Fruit fly (Drosophila melanogaster) whole organism, prepupa: Measurements from ENCODE around the gene CG7903.
A peak's percentile ranks its signal among the peaks of the same experiment; 100 is the strongest.

Source experiments
- CG10631 ChIP-seq: fragments of 200-800 bp; sonication (Bioruptor generic); optimal IDR thresholded peaks from 2 replicates; lab custom pipeline; 2016; ENCODE audit warnings: missing biosample characterization, missing genetic modification characterization
- CG10669 ChIP-seq: fragments of 200-800 bp; sonication (Bioruptor generic); optimal IDR thresholded peaks from 3 replicates; lab custom pipeline; 2018; ENCODE audit warnings: missing biosample characterization, mild to moderate bottlenecking, missing genetic modification characterization, moderate library complexity
- CG11762 ChIP-seq: fragments of 200-800 bp; sonication (Bioruptor generic); optimal IDR thresholded peaks from 3 replicates; lab custom pipeline; 2016; ENCODE audit warnings: missing biosample characterization, missing genetic modification characterization; ENCODE audit not compliant: insufficient read depth
- CG11902 ChIP-seq: fragments of 200-800 bp; sonication (Bioruptor generic); optimal IDR thresholded peaks from 3 replicates; lab custom pipeline; 2016; ENCODE audit warnings: missing biosample characterization, missing genetic modification characterization
- CG15336 ChIP-seq: fragments of 200-800 bp; sonication (Bioruptor generic); IDR thresholded peaks from 2 replicates; pipeline ENCODE4 v1.3.6; 2022; ENCODE audit warnings: missing biosample characterization, missing genetic modification characterization
- CG1621 ChIP-seq: fragments of 200-800 bp; sonication (Bioruptor generic); optimal IDR thresholded peaks from 3 replicates; lab custom pipeline; 2018; ENCODE audit warnings: missing biosample characterization, mild to moderate bottlenecking, missing genetic modification characterization
- CG16779 ChIP-seq: fragments of 200-800 bp; sonication (Bioruptor generic); optimal IDR thresholded peaks from 3 replicates; lab custom pipeline; 2017; ENCODE audit warnings: missing biosample characterization, mild to moderate bottlenecking, missing genetic modification characterization
- CG3032 ChIP-seq: fragments of 200-800 bp; optimal IDR thresholded peaks from 2 replicates; lab custom pipeline; 2019; ENCODE audit warnings: missing biosample characterization, mild to moderate bottlenecking, missing genetic modification characterization, moderate library complexity
- CG31627 ChIP-seq: fragments of 200-800 bp; sonication (Bioruptor generic); optimal IDR thresholded peaks from 3 replicates; lab custom pipeline; 2016; ENCODE audit warnings: missing biosample characterization, missing genetic modification characterization
- CG34406 ChIP-seq: fragments of 200-800 bp; sonication (Bioruptor generic); optimal IDR thresholded peaks from 3 replicates; lab custom pipeline; 2016; ENCODE audit warnings: missing biosample characterization, missing genetic modification characterization
- CG3919 ChIP-seq: fragments of 200-800 bp; sonication (Bioruptor generic); optimal IDR thresholded peaks from 3 replicates; lab custom pipeline; 2016; ENCODE audit warnings: missing biosample characterization, missing genetic modification characterization
- CG4318 ChIP-seq: fragments of 200-800 bp; sonication (Bioruptor generic); optimal IDR thresholded peaks from 3 replicates; lab custom pipeline; 2017; ENCODE audit warnings: missing biosample characterization, mild to moderate bottlenecking, missing genetic modification characterization
- CG6163 ChIP-seq: fragments of 200-800 bp; sonication (Bioruptor generic); IDR thresholded peaks from 3 replicates; pipeline ENCODE4 v1.3.6; 2022; ENCODE audit warnings: missing biosample characterization, missing genetic modification characterization
- CG6792 ChIP-seq: fragments of 200-800 bp; sonication (Bioruptor generic); optimal IDR thresholded peaks from 3 replicates; lab custom pipeline; 2016; ENCODE audit warnings: missing biosample characterization, missing genetic modification characterization
- CG6808 ChIP-seq: fragments of 200-800 bp; sonication (Bioruptor generic); optimal IDR thresholded peaks from 3 replicates; lab custom pipeline; 2017; ENCODE audit warnings: missing biosample characterization, missing genetic modification characterization, mild to moderate bottlenecking, moderate library complexity, missing genetic modification reagents
- CG6854 ChIP-seq: fragments of 200-800 bp; sonication (Bioruptor generic); optimal IDR thresholded peaks from 2 replicates; lab custom pipeline; 2017; ENCODE audit warnings: missing biosample characterization, mild to moderate bottlenecking, missing genetic modification characterization
- CG8319 ChIP-seq: fragments of 200-800 bp; sonication (Bioruptor generic); optimal IDR thresholded peaks from 3 replicates; lab custom pipeline; 2016; ENCODE audit warnings: missing biosample characterization, missing genetic modification characterization
- CG8632 ChIP-seq: fragments of 200-800 bp; sonication (Bioruptor generic); optimal IDR thresholded peaks from 3 replicates; lab custom pipeline; 2016; ENCODE audit warnings: missing biosample characterization, missing genetic modification characterization
- Eip75B ChIP-seq: fragments of 200-800 bp; sonication (Bioruptor generic); optimal IDR thresholded peaks from 3 replicates; lab custom pipeline; 2016; ENCODE audit warnings: missing biosample characterization, missing genetic modification characterization
- Eip78C ChIP-seq: fragments of 200-800 bp; sonication (Bioruptor generic); peaks from one replicate; lab custom pipeline; 2016; ENCODE audit warnings: missing biosample characterization, missing genetic modification characterization
- Eip93F ChIP-seq: fragments of 200-800 bp; sonication (Bioruptor generic); optimal IDR thresholded peaks from 2 replicates; lab custom pipeline; 2016; ENCODE audit warnings: missing biosample characterization, mild to moderate bottlenecking, missing genetic modification characterization
- Ets21C ChIP-seq: fragments of 200-800 bp; sonication (Bioruptor generic); optimal IDR thresholded peaks from 3 replicates; lab custom pipeline; 2016; ENCODE audit warnings: missing biosample characterization, missing genetic modification characterization
- Ets96B ChIP-seq: fragments of 200-800 bp; optimal IDR thresholded peaks from 2 replicates; lab custom pipeline; 2019; ENCODE audit warnings: missing biosample characterization, mild to moderate bottlenecking, missing genetic modification characterization, moderate library complexity
- Gug ChIP-seq: fragments of 200-800 bp; sonication (Bioruptor generic); IDR thresholded peaks from 2 replicates; pipeline ENCODE4 v1.3.6; 2022; ENCODE audit warnings: missing biosample characterization, missing genetic modification characterization
- Hr39 ChIP-seq: fragments of 200-800 bp; sonication (Bioruptor generic); optimal IDR thresholded peaks from 2 replicates; lab custom pipeline; 2016; ENCODE audit warnings: missing biosample characterization, missing genetic modification characterization
- Hr4 ChIP-seq: fragments of 200-800 bp; sonication (Bioruptor generic); optimal IDR thresholded peaks from 3 replicates; lab custom pipeline; 2016; ENCODE audit warnings: missing biosample characterization, missing genetic modification characterization
- Lpt ChIP-seq: fragments of 200-800 bp; sonication (Bioruptor generic); optimal IDR thresholded peaks from 3 replicates; lab custom pipeline; 2016; ENCODE audit warnings: missing biosample characterization, missing genetic modification characterization
- Met ChIP-seq: fragments of 200-800 bp; sonication (Bioruptor generic); optimal IDR thresholded peaks from 3 replicates; lab custom pipeline; 2016; ENCODE audit warnings: missing biosample characterization, missing genetic modification characterization
- Smox ChIP-seq: fragments of 200-800 bp; sonication (Bioruptor generic); optimal IDR thresholded peaks from 3 replicates; lab custom pipeline; 2016; ENCODE audit warnings: missing biosample characterization, missing genetic modification characterization
- Sox102F ChIP-seq: fragments of 200-800 bp; sonication (Bioruptor generic); optimal IDR thresholded peaks from 2 replicates; lab custom pipeline; 2016; ENCODE audit warnings: missing biosample characterization, mild to moderate bottlenecking, missing genetic modification characterization
- Sox14 ChIP-seq: fragments of 200-800 bp; sonication (Bioruptor generic); optimal IDR thresholded peaks from 3 replicates; lab custom pipeline; 2016; ENCODE audit warnings: missing biosample characterization, missing genetic modification characterization
- Sox15 ChIP-seq: fragments of 200-800 bp; sonication (Bioruptor generic); optimal IDR thresholded peaks from 3 replicates; lab custom pipeline; 2016; ENCODE audit warnings: missing biosample characterization, missing genetic modification characterization
- achi ChIP-seq: fragments of 200-800 bp; sonication (Bioruptor generic); optimal IDR thresholded peaks from 3 replicates; lab custom pipeline; 2016; ENCODE audit warnings: missing biosample characterization, missing genetic modification characterization
- acj6 ChIP-seq: fragments of 200-800 bp; sonication (Bioruptor generic); optimal IDR thresholded peaks from 3 replicates; lab custom pipeline; 2016; ENCODE audit warnings: missing biosample characterization, missing genetic modification characterization
- cyc ChIP-seq: fragments of 200-800 bp; sonication (Bioruptor generic); optimal IDR thresholded peaks from 3 replicates; lab custom pipeline; 2016; ENCODE audit warnings: missing biosample characterization, missing genetic modification characterization
- dac ChIP-seq: fragments of 200-800 bp; sonication (Bioruptor generic); optimal IDR thresholded peaks from 2 replicates; lab custom pipeline; 2017; ENCODE audit warnings: missing biosample characterization, mild to moderate bottlenecking, missing genetic modification characterization
- dsx ChIP-seq: fragments of 200-800 bp; optimal IDR thresholded peaks from 3 replicates; lab custom pipeline; 2019; ENCODE audit warnings: missing biosample characterization, mild to moderate bottlenecking, missing genetic modification characterization, moderate library complexity; ENCODE audit not compliant: poor library complexity, severe bottlenecking
- eg ChIP-seq: fragments of 200-800 bp; sonication (Bioruptor generic); IDR thresholded peaks from 3 replicates; pipeline ENCODE4 v1.3.6; 2022; ENCODE audit warnings: missing biosample characterization, missing genetic modification characterization
- esn ChIP-seq: fragments of 200-800 bp; sonication (Bioruptor generic); optimal IDR thresholded peaks from 2 replicates; lab custom pipeline; 2016; ENCODE audit warnings: missing biosample characterization, mild to moderate bottlenecking, missing genetic modification characterization, moderate library complexity
- fd85E ChIP-seq: fragments of 200-800 bp; sonication (Bioruptor generic); optimal IDR thresholded peaks from 3 replicates; lab custom pipeline; 2016; ENCODE audit warnings: missing biosample characterization, missing genetic modification characterization
- fkh ChIP-seq: fragments of 200-800 bp; sonication (Bioruptor generic); optimal IDR thresholded peaks from 3 replicates; lab custom pipeline; 2017; ENCODE audit warnings: missing biosample characterization, mild to moderate bottlenecking, missing genetic modification characterization, moderate library complexity
- lz ChIP-seq: fragments of 200-800 bp; sonication (Bioruptor generic); optimal IDR thresholded peaks from 3 replicates; lab custom pipeline; 2016; ENCODE audit warnings: missing biosample characterization, missing genetic modification characterization
- net ChIP-seq: fragments of 200-800 bp; sonication (Bioruptor generic); optimal IDR thresholded peaks from 3 replicates; lab custom pipeline; 2016; ENCODE audit warnings: missing biosample characterization, missing genetic modification characterization
- salr ChIP-seq, 2 experiments: fragments of 200-800 bp; sonication (Bioruptor generic); optimal IDR thresholded peaks; 3 replicates each; lab custom pipeline; 2016 to 2018; ENCODE audit warnings: missing biosample characterization in 2 of 2, missing genetic modification characterization in 2 of 2, mild to moderate bottlenecking in 1 of 2
- spab ChIP-seq: fragments of 200-800 bp; sonication (Bioruptor generic); optimal IDR thresholded peaks from 2 replicates; lab custom pipeline; 2017; ENCODE audit warnings: missing biosample characterization, mild to moderate bottlenecking, missing genetic modification characterization, missing genetic modification reagents
- svp ChIP-seq: fragments of 200-800 bp; sonication (Bioruptor generic); peaks from one replicate; lab custom pipeline; 2016; ENCODE audit warnings: missing biosample characterization, missing genetic modification characterization

CG7903 gene

dm6 chr3R:29995035-29995434, at the start of gene CG7903, which contains the start of gene Sas-6:
TSS of gene CG7903 (minus strand) at chr3R:29995231.
TSS of gene Sas-6 (plus strand) at chr3R:29995357.
- TF ChIP-seq CG34406 (no peak), acj6 (GFP tag; lab: Kevin White, UChicago) (no peak), Sox102F (GFP tag; lab: Kevin White, UChicago) (no peak), Smox (GFP tag; lab: Kevin White, UChicago) (no peak), CG6808 (no peak), Eip78C (GFP tag; lab: Kevin White, UChicago) (no peak), esn (no peak), CG1621 (tag; lab: Kevin White, UChicago) (peak; percentile 16), CG16779 (tag; lab: Kevin White, UChicago) (no peak), achi (no peak), salr (GFP tag; optimal IDR thresholded peaks at IDR 0.05; lab: Kevin White, UChicago) (no peak), dsx (no peak), Ets21C (GFP tag; lab: Kevin White, UChicago) (no peak), CG8319 (GFP tag; lab: Kevin White, UChicago) (no peak), fkh (GFP tag; lab: Kevin White, UChicago) (peak; percentile 70), CG6163 (GFP tag; lab: Robert Waterston, UW) (0 out of 3 replicates have a peak, but pooled peaks have one; percentile 22), svp (no peak), Sox14 (peak; percentile 43), CG10669 (GFP tag; lab: Kevin White, UChicago) (no peak)

- TF ChIP-seq eg (peak; percentile 41; the same call in 1 of the 3 replicates), Eip93F (GFP tag; lab: Kevin White, UChicago) (no peak), cyc (GFP tag; lab: Kevin White, UChicago) (peak; percentile 78), Eip78C (GFP tag; lab: Kevin White, UChicago) (peak; percentile 21), Lpt (GFP tag; lab: Kevin White, UChicago) (no peak), salr (GFP tag; optimal IDR thresholded peaks at IDR 0.05; lab: Kevin White, UChicago) (peak in 1 of 2 experiments; percentile 46), CG6854 (GFP tag; lab: Kevin White, UChicago) (peak; percentile 57), net (no peak), Hr39 (GFP tag; lab: Kevin White, UChicago) (peak; percentile 81), CG8319 (GFP tag; lab: Kevin White, UChicago) (no peak), CG6163 (GFP tag; lab: Robert Waterston, UW) (peak; percentile 77), CG3032 (tag; lab: Kevin White, UChicago) (peak; percentile 68), Gug (peak; percentile 46), spab (no peak), lz (GFP tag; lab: Kevin White, UChicago) (peak; percentile 79), CG31627 (GFP tag; lab: Kevin White, UChicago) (peak; percentile 84), CG8632 (no peak), CG34406 (peak; percentile 48), fkh (GFP tag; lab: Kevin White, UChicago) (peak; percentile 61), CG10631 (GFP tag; lab: Kevin White, UChicago) (no peak), CG6792 (GFP tag; lab: Kevin White, UChicago) (peak; percentile 44), CG15336 (GFP tag; lab: Robert Waterston, UW) (no peak), Sox15 (GFP tag; lab: Kevin White, UChicago) (peak; percentile 39), esn (peak; percentile 79), CG11762 (peak; percentile 8), CG10669 (GFP tag; lab: Kevin White, UChicago) (no peak), dsx (peak; percentile 41)
Measured at dm6 chr3R:30043139-30043744, 48.2 kb upstream of the CG7903 start, which contains the start of gene Sry-delta. TSS of gene Sry-delta (plus strand) at chr3R:30043341.

- TF ChIP-seq net = no peak
- no peak for TF ChIP-seq Ets96B
- no peak for TF ChIP-seq fd85E (GFP tag; lab: Kevin White, UChicago)
- TF ChIP-seq Eip75B (GFP tag; lab: Kevin White, UChicago) = no peak
- TF ChIP-seq esn = no peak
- TF ChIP-seq Hr4 (GFP tag; lab: Kevin White, UChicago) = no peak
- TF ChIP-seq CG4318 (GFP tag; lab: Kevin White, UChicago) = no peak
- TF ChIP-seq Met (GFP tag; lab: Kevin White, UChicago) = no peak
- TF ChIP-seq dac (GFP tag; lab: Kevin White, UChicago) = no peak
- no peak for TF ChIP-seq CG11902 (GFP tag; lab: Kevin White, UChicago)
- TF ChIP-seq CG6163 (GFP tag; lab: Robert Waterston, UW) = no peak
- no peak for TF ChIP-seq cyc (GFP tag; lab: Kevin White, UChicago)
- TF ChIP-seq CG11762 = no peak
- no peak for TF ChIP-seq CG3919 (GFP tag; lab: Kevin White, UChicago)
- no peak for TF ChIP-seq CG1621 (tag; lab: Kevin White, UChicago)
Measured at dm6 chr3R:30040879-30041278, 45.8 kb upstream of the CG7903 start.
